Worm (Caenorhabditis elegans) whole organism, early embryonic: ENCODE results near the gene srx-64.

ENCODE experiments used
- B0310.2 ChIP-seq: sonication (generic microtip); optimal IDR thresholded peaks from 2 replicates; lab custom pipeline; 2016; ENCODE audit warnings: mild to moderate bottlenecking, missing genetic modification characterization, missing compliant biosample characterization
- ama-1 ChIP-seq: fragments of 150-350 bp; optimal IDR thresholded peaks from 2 replicates; lab custom pipeline; 2014
- ceh-13 ChIP-seq: fragments of 200-800 bp; sonication (Bioruptor generic); optimal IDR thresholded peaks from 2 replicates; lab custom pipeline; 2018; ENCODE audit warnings: mild to moderate bottlenecking, missing genetic modification characterization, missing compliant biosample characterization
- ceh-36 ChIP-seq: sonication (generic microtip); optimal IDR thresholded peaks from 2 replicates; lab custom pipeline; 2016; ENCODE audit warnings: missing genetic modification characterization, inconsistent platforms, missing compliant biosample characterization
- ets-7 ChIP-seq: sonication (generic microtip); optimal IDR thresholded peaks from 2 replicates; lab custom pipeline; 2016; ENCODE audit warnings: missing genotype, missing genetic modification characterization, missing compliant biosample characterization
- flt-1 ChIP-seq: fragments of 200-800 bp; sonication (Bioruptor generic); IDR thresholded peaks from 2 replicates; pipeline ENCODE4 v1.3.6; 2022; ENCODE audit warnings: missing genetic modification characterization, missing compliant biosample characterization
- hmg-4 ChIP-seq: fragments of 200-800 bp; sonication (Bioruptor generic); optimal IDR thresholded peaks from 2 replicates; lab custom pipeline; 2018; ENCODE audit warnings: mild to moderate bottlenecking, missing genetic modification characterization, missing compliant biosample characterization
- hnd-1 ChIP-seq: sonication (generic microtip); optimal IDR thresholded peaks from 2 replicates; lab custom pipeline; 2016; ENCODE audit warnings: missing genetic modification characterization, missing compliant biosample characterization
- pes-1 ChIP-seq: fragments of 200-800 bp; sonication (Bioruptor generic); IDR thresholded peaks from 2 replicates; pipeline ENCODE4 v1.3.6; 2022; ENCODE audit warnings: missing genetic modification reagents, missing genetic modification characterization, missing compliant biosample characterization
- tbx-11 ChIP-seq: fragments of 200-800 bp; sonication (Bioruptor generic); IDR thresholded peaks from 2 replicates; pipeline ENCODE4 v1.3.6; 2022; ENCODE audit warnings: missing genetic modification characterization, missing compliant biosample characterization
- tbx-37 ChIP-seq: fragments of 200-800 bp; sonication (Bioruptor generic); conservative IDR thresholded peaks from 2 replicates; pipeline ENCODE4 v1.3.6; 2022; ENCODE audit warnings: missing genetic modification reagents, missing genetic modification characterization, missing compliant biosample characterization
- tra-4 ChIP-seq: sonication (generic microtip); optimal IDR thresholded peaks from 2 replicates; lab custom pipeline; 2017; ENCODE audit warnings: missing genetic modification characterization, missing compliant biosample characterization

- TF ChIP-seq ama-1 (lab: Kevin White, UChicago) (no peak), tbx-11 (GFP tag; lab: Robert Waterston, UW) (no peak), hmg-4 (GFP tag; lab: Kevin White, UChicago) (no peak), pes-1 (no peak), ets-7 (tag; lab: Kevin White, UChicago) (no peak), B0310.2 (tag; lab: Kevin White, UChicago) (no peak), hnd-1 (tag; lab: Kevin White, UChicago) (no peak), tbx-37 (GFP tag; lab: Robert Waterston, UW) (no peak), tra-4 (tag; lab: Kevin White, UChicago) (no peak), ceh-13 (no peak), flt-1 (no peak), ceh-36 (tag; lab: Kevin White, UChicago) (no peak)
These were observed 39.7 kb downstream of the srx-64 start for ce11 chrV:3968929-3969328.
